Fruit fly (Drosophila melanogaster) whole organism, embryonic: ENCODE results near the gene alphaTub67C.
A peak's percentile ranks its signal among the peaks of the same experiment; 100 is the strongest.

Source experiments
- CG10267 ChIP-seq: fragments of 200-800 bp; sonication (Bioruptor generic); optimal IDR thresholded peaks from 2 replicates; lab custom pipeline; 2018; ENCODE audit warnings: missing biosample characterization, mild to moderate bottlenecking, missing genetic modification characterization, moderate library complexity
- CG10366 ChIP-seq: fragments of 200-800 bp; sonication (Bioruptor generic); IDR thresholded peaks from 2 replicates; pipeline ENCODE4 v1.3.6; 2022; ENCODE audit warnings: missing biosample characterization, missing genetic modification characterization
- CG10565 ChIP-seq: fragments of 200-800 bp; sonication (Bioruptor generic); optimal IDR thresholded peaks from 3 replicates; lab custom pipeline; 2016; ENCODE audit warnings: missing biosample characterization, mild to moderate bottlenecking, missing genetic modification characterization
- CG11085 ChIP-seq: fragments of 200-800 bp; sonication (Bioruptor generic); IDR thresholded peaks from 2 replicates; pipeline ENCODE4 v1.3.6; 2022; ENCODE audit warnings: missing biosample characterization, missing genetic modification characterization
- CG11093 ChIP-seq: fragments of 200-800 bp; sonication (Bioruptor generic); IDR thresholded peaks from 3 replicates; pipeline ENCODE4 v1.3.6; 2022; ENCODE audit warnings: missing biosample characterization, missing genetic modification characterization
- CG12219 ChIP-seq: fragments of 200-800 bp; sonication (Bioruptor generic); optimal IDR thresholded peaks from 3 replicates; lab custom pipeline; 2018; ENCODE audit warnings: missing biosample characterization, mild to moderate bottlenecking, missing genetic modification characterization
- CG12391 ChIP-seq: fragments of 200-800 bp; sonication (Bioruptor generic); optimal IDR thresholded peaks from 3 replicates; lab custom pipeline; 2018; ENCODE audit warnings: missing biosample characterization, mild to moderate bottlenecking, missing genetic modification characterization, moderate library complexity
- CG12659 ChIP-seq: fragments of 200-800 bp; sonication (Bioruptor generic); optimal IDR thresholded peaks from 3 replicates; lab custom pipeline; 2017; ENCODE audit warnings: mild to moderate bottlenecking, missing biosample characterization, missing genetic modification reagents, missing genetic modification characterization
- CG18764 ChIP-seq: fragments of 200-800 bp; sonication (Bioruptor generic); optimal IDR thresholded peaks from 3 replicates; lab custom pipeline; 2016; ENCODE audit warnings: missing biosample characterization, missing genetic modification characterization
- CG31388 ChIP-seq: fragments of 200-800 bp; sonication (Bioruptor generic); optimal IDR thresholded peaks from 2 replicates; lab custom pipeline; 2016; ENCODE audit warnings: missing biosample characterization, missing genetic modification characterization
- CG34376 ChIP-seq: fragments of 200-800 bp; sonication (Bioruptor generic); optimal IDR thresholded peaks from 2 replicates; lab custom pipeline; 2018; ENCODE audit warnings: missing biosample characterization, mild to moderate bottlenecking, missing genetic modification characterization
- CG3726 ChIP-seq: fragments of 200-800 bp; sonication (Bioruptor generic); IDR thresholded peaks from 3 replicates; pipeline ENCODE4, ENCODE4 v1.3.6; 2022; ENCODE audit warnings: missing biosample characterization, missing genetic modification characterization
- CG6272 ChIP-seq: fragments of 200-800 bp; sonication (Bioruptor generic); IDR thresholded peaks from 2 replicates; pipeline ENCODE4 v1.3.6; 2022; ENCODE audit warnings: missing biosample characterization, missing genetic modification characterization
- CG7271 ChIP-seq: fragments of 200-800 bp; sonication (Bioruptor generic); optimal IDR thresholded peaks from 2 replicates; lab custom pipeline; 2018; ENCODE audit warnings: missing biosample characterization, mild to moderate bottlenecking, missing genetic modification characterization, moderate library complexity
- CG7556 ChIP-seq: fragments of 200-800 bp; sonication (Bioruptor generic); optimal IDR thresholded peaks from 2 replicates; lab custom pipeline; 2017; ENCODE audit warnings: missing biosample characterization, mild to moderate bottlenecking, missing genetic modification characterization
- CG7839 ChIP-seq: fragments of 200-800 bp; sonication (Bioruptor generic); optimal IDR thresholded peaks from 3 replicates; lab custom pipeline; 2018; ENCODE audit warnings: missing biosample characterization, mild to moderate bottlenecking, missing genetic modification characterization, moderate library complexity
- CG7928 ChIP-seq: fragments of 200-800 bp; sonication (Bioruptor generic); optimal IDR thresholded peaks from 2 replicates; lab custom pipeline; 2017; ENCODE audit warnings: missing biosample characterization, mild to moderate bottlenecking, missing genetic modification characterization
- CG7963 ChIP-seq: fragments of 200-800 bp; sonication (Bioruptor generic); IDR thresholded peaks from 3 replicates; pipeline ENCODE4 v1.3.6; 2022; ENCODE audit warnings: missing biosample characterization, missing genetic modification characterization; ENCODE audit not compliant: partially characterized antibody
- CG9215 ChIP-seq: fragments of 200-800 bp; sonication (Bioruptor generic); IDR thresholded peaks from 2 replicates; pipeline ENCODE4 v1.3.6; 2022; ENCODE audit warnings: missing biosample characterization, missing genetic modification characterization
- CrebB ChIP-seq: fragments of 200-800 bp; sonication (Bioruptor generic); optimal IDR thresholded peaks from 3 replicates; lab custom pipeline; 2018; ENCODE audit warnings: missing biosample characterization, mild to moderate bottlenecking, missing genetic modification characterization
- HmgD ChIP-seq: fragments of 200-800 bp; sonication (Bioruptor generic); optimal IDR thresholded peaks from 3 replicates; lab custom pipeline; 2016; ENCODE audit warnings: missing biosample characterization, missing genetic modification characterization
- Hmx ChIP-seq: fragments of 200-800 bp; sonication (Bioruptor generic); optimal IDR thresholded peaks from 2 replicates; lab custom pipeline; 2016; ENCODE audit warnings: missing biosample characterization, missing genetic modification characterization
- Max ChIP-seq: fragments of 200-800 bp; sonication (Bioruptor generic); optimal IDR thresholded peaks from 2 replicates; lab custom pipeline; 2016; ENCODE audit warnings: missing biosample characterization, mild to moderate bottlenecking, missing genetic modification characterization
- Mes4 ChIP-seq: fragments of 200-800 bp; sonication (Bioruptor generic); optimal IDR thresholded peaks from 2 replicates; lab custom pipeline; 2016; ENCODE audit warnings: missing biosample characterization, missing genetic modification characterization
- Nf-YC ChIP-seq: fragments of 200-800 bp; optimal IDR thresholded peaks from 3 replicates; lab custom pipeline; 2019; ENCODE audit warnings: missing biosample characterization, mild to moderate bottlenecking, missing genetic modification characterization, moderate library complexity
- Oaz ChIP-seq: fragments of 200-800 bp; sonication (Bioruptor generic); IDR thresholded peaks from 2 replicates; pipeline ENCODE4 v1.3.6; 2022; ENCODE audit warnings: missing biosample characterization, missing genetic modification characterization
- Ravus ChIP-seq: fragments of 200-800 bp; sonication (Bioruptor generic); IDR thresholded peaks from 2 replicates; pipeline ENCODE4 v1.3.6; 2022; ENCODE audit warnings: missing biosample characterization, missing genetic modification characterization
- Rx ChIP-seq: fragments of 200-800 bp; sonication (Bioruptor generic); IDR thresholded peaks from 2 replicates; pipeline ENCODE4 v1.3.6; 2022; ENCODE audit warnings: missing biosample characterization, missing genetic modification characterization
- Taf1 ChIP-seq: fragments of 200-800 bp; sonication (Bioruptor generic); IDR thresholded peaks from 2 replicates; pipeline ENCODE4 v1.3.6; 2022; ENCODE audit warnings: missing biosample characterization, missing genetic modification characterization
- bcd ChIP-seq: fragments of 200-800 bp; sonication (Bioruptor generic); optimal IDR thresholded peaks from 2 replicates; lab custom pipeline; 2017; ENCODE audit warnings: missing biosample characterization, mild to moderate bottlenecking, missing genetic modification characterization
- cg ChIP-seq: fragments of 200-800 bp; sonication (Bioruptor generic); optimal IDR thresholded peaks from 3 replicates; lab custom pipeline; 2019; ENCODE audit warnings: missing biosample characterization, mild to moderate bottlenecking, missing genetic modification characterization, moderate library complexity
- chm ChIP-seq: fragments of 200-800 bp; sonication (Bioruptor generic); IDR thresholded peaks from 2 replicates; pipeline ENCODE4 v1.3.6; 2022; ENCODE audit warnings: missing biosample characterization, missing genetic modification characterization
- cwo ChIP-seq: fragments of 200-800 bp; sonication (Bioruptor generic); optimal IDR thresholded peaks from 3 replicates; lab custom pipeline; 2017; ENCODE audit warnings: missing biosample characterization, missing genetic modification characterization, mild to moderate bottlenecking, moderate library complexity, missing genetic modification reagents
- dm ChIP-seq: fragments of 200-800 bp; sonication (Bioruptor generic); optimal IDR thresholded peaks from 3 replicates; lab custom pipeline; 2016; ENCODE audit warnings: missing biosample characterization, missing genetic modification characterization
- dmrt99B ChIP-seq: fragments of 200-800 bp; sonication (Bioruptor generic); optimal IDR thresholded peaks from 2 replicates; lab custom pipeline; 2018; ENCODE audit warnings: missing biosample characterization, mild to moderate bottlenecking, missing genetic modification characterization, moderate library complexity
- fru ChIP-seq: fragments of >200 bp; optimal IDR thresholded peaks from 2 replicates; lab custom pipeline; 2017
- lmd ChIP-seq: fragments of 200-800 bp; sonication (Bioruptor generic); IDR thresholded peaks from 2 replicates; pipeline ENCODE4 v1.3.6; 2022; ENCODE audit warnings: missing biosample characterization, missing genetic modification characterization
- oc ChIP-seq: fragments of 200-800 bp; sonication (Bioruptor generic); optimal IDR thresholded peaks from 2 replicates; lab custom pipeline; 2018; ENCODE audit warnings: missing biosample characterization, mild to moderate bottlenecking, missing genetic modification characterization, moderate library complexity
- odd ChIP-seq: fragments of 200-800 bp; sonication (Bioruptor generic); optimal IDR thresholded peaks from 2 replicates; lab custom pipeline; 2017; ENCODE audit warnings: missing biosample characterization, mild to moderate bottlenecking, missing genetic modification characterization
- phol ChIP-seq: fragments of 200-800 bp; sonication (Bioruptor generic); optimal IDR thresholded peaks from 3 replicates; lab custom pipeline; 2018; ENCODE audit warnings: missing biosample characterization, mild to moderate bottlenecking, missing genetic modification characterization, moderate library complexity
- ranshi ChIP-seq: fragments of 200-800 bp; sonication (Bioruptor generic); IDR thresholded peaks from 2 replicates; pipeline ENCODE4 v1.3.6; 2022; ENCODE audit warnings: missing biosample characterization, missing genetic modification characterization
- schlank ChIP-seq: fragments of 200-800 bp; sonication (Bioruptor generic); optimal IDR thresholded peaks from 2 replicates; lab custom pipeline; 2018; ENCODE audit warnings: missing biosample characterization, mild to moderate bottlenecking, missing genetic modification characterization
- sna ChIP-seq: fragments of 200-800 bp; sonication (Bioruptor generic); IDR thresholded peaks from 2 replicates; pipeline ENCODE4 v1.3.6; 2022; ENCODE audit warnings: missing biosample characterization, missing genetic modification characterization; ENCODE audit not compliant: partially characterized antibody
- sr ChIP-seq: fragments of 200-800 bp; sonication (Bioruptor generic); IDR thresholded peaks from 3 replicates; pipeline ENCODE4 v1.3.6; 2022; ENCODE audit warnings: missing biosample characterization, missing genetic modification characterization
- tio ChIP-seq: fragments of 200-800 bp; sonication (Bioruptor generic); optimal IDR thresholded peaks from 2 replicates; lab custom pipeline; 2017; ENCODE audit warnings: missing biosample characterization, missing genetic modification characterization, inconsistent platforms
- tup ChIP-seq: fragments of 200-800 bp; sonication (Bioruptor generic); optimal IDR thresholded peaks from 2 replicates; lab custom pipeline; 2016; ENCODE audit warnings: missing biosample characterization, mild to moderate bottlenecking, missing genetic modification characterization, moderate library complexity
- wdn ChIP-seq: fragments of 200-800 bp; sonication (Bioruptor generic); IDR thresholded peaks from 2 replicates; pipeline ENCODE4 v1.3.6; 2022; ENCODE audit warnings: missing biosample characterization, missing genetic modification characterization
- zen ChIP-seq: fragments of 200-800 bp; sonication (Bioruptor generic); optimal IDR thresholded peaks from 3 replicates; lab custom pipeline; 2018; ENCODE audit warnings: missing biosample characterization, mild to moderate bottlenecking, missing genetic modification characterization, moderate library complexity

alphaTub67C gene

dm6 chr3L:9696650-9697526 lies 15.8 kb downstream of the alphaTub67C start, which contains the start of gene Prps (continued):
- TF ChIP-seq wdn (GFP tag; lab: Robert Waterston, UW), result peak; percentile 48; the same call in 1 of the 2 replicates
- TF ChIP-seq CG7839 (tag; lab: Kevin White, UChicago), result peak; percentile 76
- TF ChIP-seq cg (GFP tag; lab: Kevin White, UChicago), result peak; percentile 53
- peak; percentile 61 for TF ChIP-seq CG10267 (tag; lab: Kevin White, UChicago)
- TF ChIP-seq Rx (GFP tag; lab: Robert Waterston, UW), result peak; percentile 66
- TF ChIP-seq CG7963 (GFP tag; lab: Robert Waterston, UW), result no peak
- TF ChIP-seq CrebB (tag; lab: Kevin White, UChicago), result peak; percentile 84
- TF ChIP-seq Hmx (GFP tag; lab: Kevin White, UChicago), result no peak
- TF ChIP-seq CG18764 (GFP tag; lab: Kevin White, UChicago), result peak; percentile 54
- TF ChIP-seq oc, result no peak
- peak; percentile 85 for TF ChIP-seq dmrt99B (tag; lab: Kevin White, UChicago)
- peak; percentile 99 for TF ChIP-seq cwo (GFP tag; lab: Kevin White, UChicago)
- peak; percentile 81 for TF ChIP-seq Taf1
- TF ChIP-seq Mes4 (GFP tag; lab: Kevin White, UChicago), result peak; percentile 74
- TF ChIP-seq lmd (GFP tag; lab: Robert Waterston, UW), result peak; percentile 80
- peak; percentile 61; the same call in 1 of the 3 replicates for TF ChIP-seq CG11093 (GFP tag; lab: Robert Waterston, UW)
- no peak for TF ChIP-seq CG31388 (GFP tag; lab: Kevin White, UChicago)
- peak; percentile 56; the same call in 1 of the 2 replicates for TF ChIP-seq CG11085 (GFP tag; lab: Robert Waterston, UW)
- TF ChIP-seq CG7271 (tag; lab: Kevin White, UChicago), result no peak
- TF ChIP-seq sna (GFP tag; lab: Robert Waterston, UW), result no peak
- TF ChIP-seq CG10565 (GFP tag; lab: Kevin White, UChicago), result no peak
- TF ChIP-seq Max (GFP tag; lab: Kevin White, UChicago), result peak; percentile 68
- peak; percentile 79 for TF ChIP-seq CG34376 (GFP tag; lab: Kevin White, UChicago)
- TF ChIP-seq phol (tag; lab: Kevin White, UChicago), result peak; percentile 62
- peak; percentile 69; the same call in 2 of the 3 replicates for TF ChIP-seq sr
- no peak for TF ChIP-seq tup (GFP tag; lab: Kevin White, UChicago)
- no peak for TF ChIP-seq tio (GFP tag; lab: Kevin White, UChicago)
- peak; percentile 68 for TF ChIP-seq bcd (GFP tag; lab: Kevin White, UChicago)
- peak; percentile 48 for TF ChIP-seq CG12659 (GFP tag; lab: Kevin White, UChicago)
- 0 out of 3 replicates have a peak, but pooled peaks have one; percentile 52 for TF ChIP-seq CG3726 (GFP tag; lab: Robert Waterston, UW)
- TF ChIP-seq chm, result peak; percentile 91
- TF ChIP-seq CG10366 (GFP tag; lab: Robert Waterston, UW), result peak; percentile 56; the same call in 1 of the 2 replicates
- peak; percentile 66 for TF ChIP-seq CG12391
- TF ChIP-seq dm (GFP tag; lab: Kevin White, UChicago), result peak; percentile 38
- peak; percentile 44 for TF ChIP-seq CG7556 (GFP tag; lab: Kevin White, UChicago)
- peak; percentile 40 for TF ChIP-seq Ravus (GFP tag; lab: Robert Waterston, UW)
- peak; percentile 62 for TF ChIP-seq schlank (tag; lab: Kevin White, UChicago)
- peak; percentile 65 for TF ChIP-seq odd
- no peak for TF ChIP-seq zen
- peak; percentile 68 for TF ChIP-seq Nf-YC
- peak; percentile 85 for TF ChIP-seq ranshi (GFP tag; lab: Robert Waterston, UW)
- TF ChIP-seq HmgD (GFP tag; lab: Kevin White, UChicago), result no peak
- no peak for TF ChIP-seq CG7928 (GFP tag; lab: Kevin White, UChicago)
- no peak for TF ChIP-seq fru (lab: Kevin White, UChicago)
- peak; percentile 45; the same call in 1 of the 2 replicates for TF ChIP-seq CG9215 (GFP tag; lab: Robert Waterston, UW)
- peak; percentile 46; the same call in 1 of the 2 replicates for TF ChIP-seq CG6272
- TF ChIP-seq Oaz (GFP tag; lab: Robert Waterston, UW), result no peak; the same call in 1 of the 2 replicates
- peak; percentile 78 for TF ChIP-seq CG12219 (GFP tag; lab: Kevin White, UChicago)
